Worm (Caenorhabditis elegans): ENCODE data around the gene F52D2.12.

ce11 chrX:1974699-1975098 is 3.1 kb upstream of the F52D2.12 start, which contains the start of gene F52D2.5:
- TF ChIP-seq fkh-10 (GFP tag; optimal IDR thresholded peaks at IDR 0.05), result no peak
- TF ChIP-seq pqm-1 (tag; optimal IDR thresholded peaks at IDR 0.05), result no peak
